Fruit fly (Drosophila melanogaster) whole organism, embryonic: ENCODE data around the gene CG33298.

ENCODE experiments used
- Blimp-1 ChIP-seq: fragments of 200-800 bp; sonication (Bioruptor generic); optimal IDR thresholded peaks from 3 replicates; lab custom pipeline; 2018; ENCODE audit warnings: missing biosample characterization, missing genetic modification characterization, mild to moderate bottlenecking, moderate library complexity, missing genetic modification reagents
- CG10147 ChIP-seq: fragments of 200-800 bp; sonication (Bioruptor generic); optimal IDR thresholded peaks from 2 replicates; lab custom pipeline; 2019; ENCODE audit warnings: missing biosample characterization, mild to moderate bottlenecking, missing genetic modification characterization, moderate library complexity
- CG10274 ChIP-seq: fragments of 200-800 bp; sonication (Bioruptor generic); optimal IDR thresholded peaks from 3 replicates; lab custom pipeline; 2017; ENCODE audit warnings: missing biosample characterization, mild to moderate bottlenecking, missing genetic modification characterization
- CG10543 ChIP-seq: fragments of 200-800 bp; sonication (Bioruptor generic); optimal IDR thresholded peaks from 3 replicates; lab custom pipeline; 2017; ENCODE audit warnings: missing biosample characterization, mild to moderate bottlenecking, missing genetic modification characterization, moderate library complexity
- CG11247 ChIP-seq: fragments of 200-800 bp; sonication (Bioruptor generic); IDR thresholded peaks from 2 replicates; pipeline ENCODE4 v1.3.6; 2022; ENCODE audit warnings: missing biosample characterization, missing genetic modification characterization
- CG12942 ChIP-seq: fragments of 200-800 bp; sonication (Bioruptor generic); optimal IDR thresholded peaks from 3 replicates; lab custom pipeline; 2016; ENCODE audit warnings: missing biosample characterization, missing genetic modification characterization
- CG13287 ChIP-seq: fragments of 200-800 bp; sonication (Bioruptor generic); IDR thresholded peaks from 2 replicates; pipeline ENCODE4 v1.3.6; 2022; ENCODE audit warnings: missing biosample characterization, missing genetic modification characterization; ENCODE audit not compliant: partially characterized antibody
- CG18764 ChIP-seq: fragments of 200-800 bp; sonication (Bioruptor generic); optimal IDR thresholded peaks from 3 replicates; lab custom pipeline; 2016; ENCODE audit warnings: missing biosample characterization, missing genetic modification characterization
- CG2202 ChIP-seq: fragments of 200-800 bp; sonication (Bioruptor generic); optimal IDR thresholded peaks from 2 replicates; lab custom pipeline; 2018; ENCODE audit warnings: missing biosample characterization, mild to moderate bottlenecking, missing genetic modification characterization
- CG2712 ChIP-seq: fragments of 200-800 bp; optimal IDR thresholded peaks from 3 replicates; lab custom pipeline; 2019; ENCODE audit warnings: missing biosample characterization, mild to moderate bottlenecking, missing genetic modification characterization, moderate library complexity
- CG3065 ChIP-seq: fragments of 200-800 bp; sonication (Bioruptor generic); optimal IDR thresholded peaks from 2 replicates; lab custom pipeline; 2016; ENCODE audit warnings: missing biosample characterization, missing genetic modification characterization
- CG31224 ChIP-seq: fragments of 200-800 bp; sonication (Bioruptor generic); IDR thresholded peaks from 2 replicates; pipeline ENCODE4 v1.3.6; 2022; ENCODE audit warnings: missing biosample characterization, missing genetic modification characterization
- CG3281 ChIP-seq: fragments of 200-800 bp; sonication (Bioruptor generic); optimal IDR thresholded peaks from 3 replicates; lab custom pipeline; 2017; ENCODE audit warnings: missing biosample characterization, mild to moderate bottlenecking, missing genetic modification characterization
- CG4282 ChIP-seq: fragments of 200-800 bp; sonication (Bioruptor generic); optimal IDR thresholded peaks from 2 replicates; lab custom pipeline; 2016; ENCODE audit warnings: missing biosample characterization, missing genetic modification characterization
- CG4328 ChIP-seq: fragments of 200-800 bp; sonication (Bioruptor generic); optimal IDR thresholded peaks from 3 replicates; lab custom pipeline; 2017; ENCODE audit warnings: missing biosample characterization, missing genetic modification reagents, missing genetic modification characterization
- CG6175 ChIP-seq: fragments of 200-800 bp; sonication (Bioruptor generic); IDR thresholded peaks from 3 replicates; pipeline ENCODE4 v1.3.6; 2022; ENCODE audit warnings: missing biosample characterization, missing genetic modification characterization
- CG6254 ChIP-seq: fragments of 200-800 bp; sonication (Bioruptor generic); optimal IDR thresholded peaks from 3 replicates; lab custom pipeline; 2017; ENCODE audit warnings: mild to moderate bottlenecking, missing biosample characterization, missing genetic modification reagents, missing genetic modification characterization
- CG6272 ChIP-seq: fragments of 200-800 bp; sonication (Bioruptor generic); IDR thresholded peaks from 2 replicates; pipeline ENCODE4 v1.3.6; 2022; ENCODE audit warnings: missing biosample characterization, missing genetic modification characterization
- CG6654 ChIP-seq: fragments of 200-800 bp; sonication (Bioruptor generic); optimal IDR thresholded peaks from 2 replicates; lab custom pipeline; 2017; ENCODE audit warnings: missing biosample characterization, mild to moderate bottlenecking, missing genetic modification characterization
- CG6683 ChIP-seq: fragments of 200-800 bp; sonication (Bioruptor generic); optimal IDR thresholded peaks from 2 replicates; lab custom pipeline; 2017; ENCODE audit warnings: missing biosample characterization, mild to moderate bottlenecking, missing genetic modification characterization, missing genetic modification reagents
- CG8924 ChIP-seq: fragments of 200-800 bp; optimal IDR thresholded peaks from 3 replicates; lab custom pipeline; 2019; ENCODE audit warnings: missing biosample characterization, mild to moderate bottlenecking, missing genetic modification characterization, moderate library complexity
- CTCF ChIP-seq: fragments of 200-800 bp; sonication (Bioruptor generic); optimal IDR thresholded peaks from 2 replicates; lab custom pipeline; 2017; ENCODE audit warnings: missing biosample characterization, mild to moderate bottlenecking, missing genetic modification characterization, moderate library complexity
- Eip74EF ChIP-seq, 2 experiments: fragments of 200-800 bp in 1 of 2; fragments of >200 bp in 1 of 2; sonication (Bioruptor generic) in 1 of 2; optimal IDR thresholded peaks; 2 replicates each; lab custom pipeline; 2017 to 2019; ENCODE audit warnings: missing biosample characterization in 2 of 2, missing genetic modification characterization in 2 of 2, mild to moderate bottlenecking in 1 of 2, moderate library complexity in 1 of 2
- Hmx ChIP-seq: fragments of 200-800 bp; sonication (Bioruptor generic); optimal IDR thresholded peaks from 2 replicates; lab custom pipeline; 2016; ENCODE audit warnings: missing biosample characterization, missing genetic modification characterization
- Hr51 ChIP-seq, 2 experiments: fragments of 200-800 bp; sonication (Bioruptor generic); optimal IDR thresholded peaks; 2 replicates in 1 of 2; 3 replicates in 1 of 2; lab custom pipeline; 2016 to 2018; ENCODE audit warnings: missing biosample characterization in 2 of 2, missing genetic modification characterization in 2 of 2, mild to moderate bottlenecking in 1 of 2, moderate library complexity in 1 of 2
- Nf-YC ChIP-seq: fragments of 200-800 bp; optimal IDR thresholded peaks from 3 replicates; lab custom pipeline; 2019; ENCODE audit warnings: missing biosample characterization, mild to moderate bottlenecking, missing genetic modification characterization, moderate library complexity
- Oaz ChIP-seq: fragments of 200-800 bp; sonication (Bioruptor generic); IDR thresholded peaks from 2 replicates; pipeline ENCODE4 v1.3.6; 2022; ENCODE audit warnings: missing biosample characterization, missing genetic modification characterization
- Tbp ChIP-seq: fragments of >200 bp; optimal IDR thresholded peaks from 2 replicates; lab custom pipeline; 2018; ENCODE audit warnings: missing biosample characterization, missing genetic modification characterization
- al ChIP-seq: fragments of 200-800 bp; sonication (Bioruptor generic); IDR thresholded peaks from 2 replicates; pipeline ENCODE4 v1.3.6; 2022; ENCODE audit warnings: missing biosample characterization, missing genetic modification characterization
- bab2 ChIP-seq: fragments of 200-800 bp; sonication (Bioruptor generic); optimal IDR thresholded peaks from 2 replicates; lab custom pipeline; 2016; ENCODE audit warnings: missing biosample characterization, missing genetic modification characterization
- cato ChIP-seq: fragments of 200-800 bp; sonication (Bioruptor generic); optimal IDR thresholded peaks from 2 replicates; lab custom pipeline; 2016; ENCODE audit warnings: missing biosample characterization, missing genetic modification characterization, borderline replicate concordance
- chinmo ChIP-seq: fragments of 200-800 bp; sonication (Bioruptor generic); IDR thresholded peaks from 4 replicates; pipeline ENCODE4 v1.3.6; 2022; ENCODE audit warnings: missing biosample characterization, missing genetic modification characterization; ENCODE audit not compliant: partially characterized antibody
- dmrt99B ChIP-seq: fragments of 200-800 bp; sonication (Bioruptor generic); optimal IDR thresholded peaks from 2 replicates; lab custom pipeline; 2018; ENCODE audit warnings: missing biosample characterization, mild to moderate bottlenecking, missing genetic modification characterization, moderate library complexity
- eyg ChIP-seq: fragments of 200-800 bp; sonication (Bioruptor generic); optimal IDR thresholded peaks from 3 replicates; lab custom pipeline; 2016; ENCODE audit warnings: missing biosample characterization, missing genetic modification characterization
- ftz-f1 ChIP-seq: fragments of 200-800 bp; sonication (Bioruptor generic); optimal IDR thresholded peaks from 2 replicates; lab custom pipeline; 2016; ENCODE audit warnings: missing biosample characterization, missing genetic modification characterization
- gro ChIP-seq: fragments of 200-800 bp; sonication (Bioruptor generic); optimal IDR thresholded peaks from 2 replicates; lab custom pipeline; 2016; ENCODE audit warnings: missing biosample characterization, missing genetic modification characterization
- hb ChIP-seq: fragments of 200-800 bp; sonication (Bioruptor generic); IDR thresholded peaks from 3 replicates; pipeline ENCODE4 v1.3.6; 2022; ENCODE audit warnings: missing biosample characterization, missing genetic modification characterization; ENCODE audit not compliant: partially characterized antibody
- hkb ChIP-seq, 2 experiments: fragments of 200-800 bp in 1 of 2; fragments of >200 bp in 1 of 2; sonication (Bioruptor generic) in 1 of 2; IDR thresholded peaks in 1 of 2; optimal IDR thresholded peaks in 1 of 2; 2 replicates each; pipeline versions ENCODE4 v1.3.6 to Lab custom; 2017 to 2022; ENCODE audit warnings: missing biosample characterization in 1 of 2, missing genetic modification characterization in 1 of 2
- ind ChIP-seq: fragments of 200-800 bp; sonication (Bioruptor generic); optimal IDR thresholded peaks from 3 replicates; lab custom pipeline; 2016; ENCODE audit warnings: missing biosample characterization, missing genetic modification characterization
- lov ChIP-seq, 2 experiments: fragments of 200-800 bp in 1 of 2; fragments of >200 bp in 1 of 2; sonication (Bioruptor generic) in 1 of 2; IDR thresholded peaks in 1 of 2; optimal IDR thresholded peaks in 1 of 2; 2 replicates in 1 of 2; 3 replicates in 1 of 2; pipeline versions ENCODE4 v1.3.6 to Lab custom; 2017 to 2022; ENCODE audit warnings: missing biosample characterization in 1 of 2, missing genetic modification characterization in 1 of 2
- mam ChIP-seq: fragments of 200-800 bp; sonication (Bioruptor generic); optimal IDR thresholded peaks from 3 replicates; lab custom pipeline; 2016; ENCODE audit warnings: missing biosample characterization, missing genetic modification characterization
- schlank ChIP-seq: fragments of 200-800 bp; sonication (Bioruptor generic); optimal IDR thresholded peaks from 2 replicates; lab custom pipeline; 2018; ENCODE audit warnings: missing biosample characterization, mild to moderate bottlenecking, missing genetic modification characterization
- sens ChIP-seq: fragments of 200-800 bp; sonication (Bioruptor generic); peaks from one replicate; lab custom pipeline; 2016; ENCODE audit warnings: missing biosample characterization, missing genetic modification characterization
- sug ChIP-seq: fragments of 200-800 bp; optimal IDR thresholded peaks from 2 replicates; lab custom pipeline; 2019; ENCODE audit warnings: missing biosample characterization, mild to moderate bottlenecking, missing genetic modification characterization, moderate library complexity
- tgo ChIP-seq: fragments of 200-800 bp; sonication (Bioruptor generic); IDR thresholded peaks from 3 replicates; pipeline ENCODE4 v1.3.6; 2022; ENCODE audit warnings: missing biosample characterization, missing genetic modification characterization
- tin ChIP-seq: fragments of 200-800 bp; sonication (Bioruptor generic); optimal IDR thresholded peaks from 3 replicates; lab custom pipeline; 2016; ENCODE audit warnings: missing biosample characterization, missing genetic modification characterization
- tna ChIP-seq: fragments of 200-800 bp; sonication (Bioruptor generic); IDR thresholded peaks from 2 replicates; pipeline ENCODE4 v1.3.6; 2022; ENCODE audit warnings: missing biosample characterization, missing genetic modification characterization; ENCODE audit not compliant: partially characterized antibody
- vvl ChIP-seq: fragments of 200-800 bp; sonication (Bioruptor generic); IDR thresholded peaks from 2 replicates; pipeline ENCODE4 v1.3.6; 2022; ENCODE audit warnings: missing biosample characterization, missing genetic modification characterization
- z ChIP-seq: fragments of 200-800 bp; sonication (Bioruptor generic); IDR thresholded peaks from 3 replicates; pipeline ENCODE4 v1.3.6; 2022; ENCODE audit warnings: missing biosample characterization, missing genetic modification characterization

The CG33298 gene

DNA sequence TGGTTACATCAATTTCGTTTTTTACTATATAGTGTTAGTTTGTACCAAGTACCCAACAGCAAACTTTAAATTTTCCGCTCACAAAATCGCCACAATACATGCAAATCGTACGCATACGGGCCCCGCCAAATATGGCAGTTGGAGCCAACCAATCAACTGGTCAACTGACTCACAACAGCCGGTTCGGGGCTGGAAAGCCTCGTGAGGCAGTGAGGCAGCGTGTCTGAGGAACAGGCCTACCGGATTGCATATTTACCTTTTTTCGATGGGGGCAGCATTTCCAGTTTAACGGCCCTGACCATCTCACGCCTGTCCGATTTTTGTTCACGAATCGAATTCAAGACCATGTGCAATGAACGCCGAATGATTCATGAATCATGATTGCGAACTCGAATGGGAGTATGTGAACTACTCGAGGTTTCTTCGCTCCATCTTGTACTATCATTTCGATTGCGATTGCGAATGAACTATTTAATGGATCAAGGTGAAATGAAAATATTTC is 11.3 kb downstream of the CG33298 start (continued):
- TF ChIP-seq schlank (tag; lab: Kevin White, UChicago) (no peak), CG11247 (GFP tag; lab: Robert Waterston, UW) (no peak), ftz-f1 (GFP tag; lab: Kevin White, UChicago) (no peak), CG6175 (GFP tag; lab: Robert Waterston, UW) (peak; percentile 63; the same call in 1 of the 3 replicates), CG10147 (GFP tag; lab: Kevin White, UChicago) (no peak), CG8924 (tag; lab: Kevin White, UChicago) (no peak), Tbp (no peak), tin (GFP tag; lab: Kevin White, UChicago) (no peak), tna (GFP tag; lab: Robert Waterston, UW) (no peak), mam (GFP tag; lab: Kevin White, UChicago) (no peak), CG3281 (GFP tag; lab: Kevin White, UChicago) (peak; percentile 4), CG2712 (no peak), CG4282 (GFP tag; lab: Kevin White, UChicago) (no peak), CG13287 (GFP tag; lab: Robert Waterston, UW) (0 out of 2 replicates have a peak, but pooled peaks have one; percentile 24), Nf-YC (tag; lab: Kevin White, UChicago) (peak; percentile 45), CG18764 (GFP tag; lab: Kevin White, UChicago) (no peak), gro (GFP tag; lab: Kevin White, UChicago) (no peak), CG31224 (GFP tag; lab: Robert Waterston, UW) (no peak), CG6683 (no peak), dmrt99B (tag; lab: Kevin White, UChicago) (no peak), al (GFP tag; lab: Robert Waterston, UW) (no peak), CG2202 (tag; lab: Kevin White, UChicago) (no peak), tgo (no peak), chinmo (GFP tag; lab: Robert Waterston, UW) (peak; percentile 90; the same call in 2 of the 4 replicates), CG12942 (no peak), CG4328 (GFP tag; lab: Kevin White, UChicago) (no peak), Eip74EF (GFP tag; optimal IDR thresholded peaks at IDR 0.05; lab: Kevin White, UChicago) (peak in 1 of 2 experiments; percentile 24), z (GFP tag; lab: Robert Waterston, UW) (no peak), Oaz (GFP tag; lab: Robert Waterston, UW) (no peak), lov (optimal IDR thresholded peaks at IDR 0.05; lab: Kevin White, UChicago) (no peak), lov (GFP tag; IDR thresholded peaks at IDR 0.05; lab: Robert Waterston, UW) (0 out of 3 replicates have a peak, but pooled peaks have one; percentile 45), cato (GFP tag; lab: Kevin White, UChicago) (no peak), CG6254 (GFP tag; lab: Kevin White, UChicago) (no peak), sug (tag; lab: Kevin White, UChicago) (no peak), CG3065 (GFP tag; lab: Kevin White, UChicago) (no peak), Hr51 (GFP tag; optimal IDR thresholded peaks at IDR 0.05; lab: Kevin White, UChicago) (no peak), hb (GFP tag; lab: Robert Waterston, UW) (no peak), vvl (GFP tag; lab: Robert Waterston, UW) (peak; percentile 49)

DNA sequence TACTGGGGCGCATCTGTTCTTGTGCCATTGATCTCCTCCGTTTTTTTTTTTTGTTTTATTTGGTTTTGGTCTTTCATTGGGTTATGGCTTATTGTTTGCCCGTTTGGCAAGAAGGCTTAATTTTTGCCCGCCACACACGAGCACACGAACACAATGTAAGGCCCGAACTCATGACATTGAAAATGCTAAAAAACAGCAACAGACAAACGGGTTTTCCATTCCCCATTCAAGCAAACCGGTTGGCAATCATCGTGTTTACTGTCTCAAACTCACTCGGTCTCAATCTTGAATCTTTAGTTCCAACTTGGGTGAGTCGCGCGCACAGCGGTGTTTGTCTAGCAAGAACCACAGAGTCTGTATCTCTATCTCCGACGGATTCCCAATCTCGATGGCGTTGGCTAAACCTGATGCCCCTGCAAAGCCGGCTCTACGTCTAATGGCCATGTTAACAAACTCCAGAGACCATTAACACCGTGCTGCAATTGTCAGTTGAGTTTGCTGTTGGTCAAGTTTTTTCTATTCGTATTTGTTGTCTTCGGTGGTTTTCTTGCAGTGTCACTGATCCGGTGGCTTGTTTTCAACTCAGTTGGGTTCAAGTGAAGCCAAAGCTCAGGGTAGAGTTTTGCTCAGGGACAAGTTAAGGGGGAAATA is 13.4 kb downstream of the CG33298 start:
- TF ChIP-seq gro (GFP tag; lab: Kevin White, UChicago), result peak; percentile 15
- TF ChIP-seq CG10274 (GFP tag; lab: Kevin White, UChicago), result no peak
- no peak for TF ChIP-seq hkb (optimal IDR thresholded peaks at IDR 0.05; lab: Kevin White, UChicago)
- TF ChIP-seq hkb (GFP tag; IDR thresholded peaks at IDR 0.05; lab: Robert Waterston, UW), result 0 out of 2 replicates have a peak, but pooled peaks have one; percentile 28
- no peak for TF ChIP-seq Blimp-1 (GFP tag; lab: Kevin White, UChicago)
- peak; percentile 75 for TF ChIP-seq sens (GFP tag; lab: Kevin White, UChicago)
- peak; percentile 48 for TF ChIP-seq CG10543 (GFP tag; lab: Kevin White, UChicago)
- no peak for TF ChIP-seq eyg
- no peak for TF ChIP-seq CG6654 (GFP tag; lab: Kevin White, UChicago)
- no peak for TF ChIP-seq ind (GFP tag; lab: Kevin White, UChicago)
- TF ChIP-seq Hmx (GFP tag; lab: Kevin White, UChicago), result no peak
- no peak for TF ChIP-seq CTCF (GFP tag; lab: Kevin White, UChicago)
- no peak for TF ChIP-seq CG6272 (GFP tag; lab: Robert Waterston, UW)
- TF ChIP-seq CG31224 (GFP tag; lab: Robert Waterston, UW), result no peak
- TF ChIP-seq bab2, result no peak
